Fruit fly (Drosophila melanogaster) whole organism, embryonic: Measurements from ENCODE around the gene Bem46.

Source experiments
- Adf1 ChIP-seq: fragments of 200-800 bp; sonication (Bioruptor generic); IDR thresholded peaks from 2 replicates; pipeline ENCODE4 v1.3.6; 2022; ENCODE audit warnings: missing biosample characterization, missing genetic modification characterization
- Asciz ChIP-seq: fragments of 200-800 bp; sonication (Bioruptor generic); optimal IDR thresholded peaks from 2 replicates; lab custom pipeline; 2017; ENCODE audit warnings: missing biosample characterization, mild to moderate bottlenecking, missing genetic modification characterization, missing genetic modification reagents
- CG10147 ChIP-seq: fragments of 200-800 bp; sonication (Bioruptor generic); optimal IDR thresholded peaks from 2 replicates; lab custom pipeline; 2019; ENCODE audit warnings: missing biosample characterization, mild to moderate bottlenecking, missing genetic modification characterization, moderate library complexity
- CG11504 ChIP-seq: fragments of 200-800 bp; sonication (Bioruptor generic); optimal IDR thresholded peaks from 3 replicates; lab custom pipeline; 2019; ENCODE audit warnings: missing biosample characterization, mild to moderate bottlenecking, missing genetic modification characterization, moderate library complexity
- CG13287 ChIP-seq: fragments of 200-800 bp; sonication (Bioruptor generic); IDR thresholded peaks from 2 replicates; pipeline ENCODE4 v1.3.6; 2022; ENCODE audit warnings: missing biosample characterization, missing genetic modification characterization; ENCODE audit not compliant: partially characterized antibody
- CG14014 ChIP-seq: fragments of 200-800 bp; sonication (Bioruptor generic); IDR thresholded peaks from 2 replicates; pipeline ENCODE4 v1.3.6; 2022; ENCODE audit warnings: missing biosample characterization, missing genetic modification characterization
- CG14965 ChIP-seq: fragments of 200-800 bp; sonication (Bioruptor generic); optimal IDR thresholded peaks from 2 replicates; lab custom pipeline; 2016; ENCODE audit warnings: missing biosample characterization, missing genetic modification characterization, borderline replicate concordance
- CG17359 ChIP-seq: fragments of 200-800 bp; sonication (Bioruptor generic); optimal IDR thresholded peaks from 3 replicates; lab custom pipeline; 2018; ENCODE audit warnings: missing biosample characterization, mild to moderate bottlenecking, missing genetic modification characterization, moderate library complexity
- CG17912 ChIP-seq: fragments of 200-800 bp; sonication (Bioruptor generic); optimal IDR thresholded peaks from 2 replicates; lab custom pipeline; 2018; ENCODE audit warnings: missing biosample characterization, mild to moderate bottlenecking, missing genetic modification characterization
- CG18764 ChIP-seq: fragments of 200-800 bp; sonication (Bioruptor generic); optimal IDR thresholded peaks from 3 replicates; lab custom pipeline; 2016; ENCODE audit warnings: missing biosample characterization, missing genetic modification characterization
- CG4730 ChIP-seq: fragments of 200-800 bp; sonication (Bioruptor generic); IDR thresholded peaks from 2 replicates; pipeline ENCODE4 v1.3.6; 2022; ENCODE audit warnings: missing biosample characterization, missing genetic modification characterization
- CG6175 ChIP-seq: fragments of 200-800 bp; sonication (Bioruptor generic); IDR thresholded peaks from 3 replicates; pipeline ENCODE4 v1.3.6; 2022; ENCODE audit warnings: missing biosample characterization, missing genetic modification characterization
- CG8359 ChIP-seq: fragments of 200-800 bp; sonication (Bioruptor generic); optimal IDR thresholded peaks from 2 replicates; lab custom pipeline; 2017; ENCODE audit warnings: missing biosample characterization, mild to moderate bottlenecking, missing genetic modification characterization, borderline replicate concordance
- CG8944 ChIP-seq: fragments of 200-800 bp; sonication (Bioruptor generic); optimal IDR thresholded peaks from 3 replicates; lab custom pipeline; 2016; ENCODE audit warnings: missing biosample characterization, missing genetic modification characterization
- CoRest ChIP-seq: fragments of 200-800 bp; sonication (Bioruptor generic); optimal IDR thresholded peaks from 3 replicates; lab custom pipeline; 2018; ENCODE audit warnings: missing biosample characterization, mild to moderate bottlenecking, missing genetic modification characterization, moderate library complexity
- Dip2 ChIP-seq: fragments of 200-800 bp; sonication (Bioruptor generic); IDR thresholded peaks from 2 replicates; pipeline ENCODE4 v1.3.6; 2022; ENCODE audit warnings: missing biosample characterization, missing genetic modification characterization
- ERR ChIP-seq: fragments of 200-800 bp; sonication (Bioruptor generic); optimal IDR thresholded peaks from 2 replicates; lab custom pipeline; 2016; ENCODE audit warnings: missing biosample characterization, missing genetic modification characterization
- Fer3 ChIP-seq: fragments of 200-800 bp; sonication (Bioruptor generic); optimal IDR thresholded peaks from 2 replicates; lab custom pipeline; 2018; ENCODE audit warnings: missing biosample characterization, mild to moderate bottlenecking, missing genetic modification characterization, moderate library complexity
- Gug ChIP-seq: fragments of 200-800 bp; sonication (Bioruptor generic); IDR thresholded peaks from 4 replicates; pipeline ENCODE4 v1.3.6; 2022; ENCODE audit warnings: missing biosample characterization, missing genetic modification characterization
- H15 ChIP-seq: fragments of 200-800 bp; sonication (Bioruptor generic); IDR thresholded peaks from 3 replicates; pipeline ENCODE4 v1.3.6; 2022; ENCODE audit warnings: missing biosample characterization, missing genetic modification characterization
- Hmx ChIP-seq: fragments of 200-800 bp; sonication (Bioruptor generic); optimal IDR thresholded peaks from 2 replicates; lab custom pipeline; 2016; ENCODE audit warnings: missing biosample characterization, missing genetic modification characterization
- Hr39 ChIP-seq: fragments of >200 bp; optimal IDR thresholded peaks from 2 replicates; lab custom pipeline; 2017
- MBD-R2 ChIP-seq: fragments of 200-800 bp; sonication (Bioruptor generic); IDR thresholded peaks from 2 replicates; pipeline ENCODE4 v1.3.6; 2022; ENCODE audit warnings: missing biosample characterization, missing genetic modification characterization
- Med ChIP-seq: fragments of 200-800 bp; sonication (Bioruptor generic); peaks from one replicate; lab custom pipeline; 2016; ENCODE audit warnings: missing biosample characterization, missing genetic modification characterization, mild to moderate bottlenecking, inconsistent platforms, moderate library complexity
- Nf-YA ChIP-seq: fragments of 200-800 bp; sonication (Bioruptor generic); IDR thresholded peaks from 2 replicates; pipeline ENCODE4 v1.3.6; 2022; ENCODE audit warnings: missing biosample characterization, missing genetic modification characterization
- Pdp1 ChIP-seq, 2 experiments: fragments of 200-800 bp; sonication (Bioruptor generic); optimal IDR thresholded peaks; 3 replicates each; lab custom pipeline; 2016; ENCODE audit warnings: missing biosample characterization in 2 of 2, missing genetic modification characterization in 2 of 2, mild to moderate bottlenecking in 1 of 2, moderate library complexity in 1 of 2
- al ChIP-seq: fragments of 200-800 bp; sonication (Bioruptor generic); IDR thresholded peaks from 2 replicates; pipeline ENCODE4 v1.3.6; 2022; ENCODE audit warnings: missing biosample characterization, missing genetic modification characterization
- amos ChIP-seq: fragments of 200-800 bp; sonication (Bioruptor generic); IDR thresholded peaks from 2 replicates; pipeline ENCODE4 v1.3.6; 2022; ENCODE audit warnings: missing biosample characterization, missing genetic modification characterization; ENCODE audit not compliant: partially characterized antibody
- ase ChIP-seq: fragments of 200-800 bp; sonication (Bioruptor generic); IDR thresholded peaks from 3 replicates; pipeline ENCODE4 v1.3.6; 2022; ENCODE audit warnings: missing biosample characterization, missing genetic modification characterization
- ato ChIP-seq: fragments of 200-800 bp; sonication (Bioruptor generic); IDR thresholded peaks from 2 replicates; pipeline ENCODE4 v1.3.6; 2022; ENCODE audit warnings: missing biosample characterization, missing genetic modification characterization; ENCODE audit not compliant: partially characterized antibody
- bigmax ChIP-seq: fragments of 200-800 bp; sonication (Bioruptor generic); optimal IDR thresholded peaks from 2 replicates; lab custom pipeline; 2018; ENCODE audit warnings: missing biosample characterization, mild to moderate bottlenecking, missing genetic modification characterization
- cas ChIP-seq: fragments of 200-800 bp; sonication (Bioruptor generic); IDR thresholded peaks from 2 replicates; pipeline ENCODE4 v1.3.6; 2022; ENCODE audit warnings: missing biosample characterization, missing genetic modification characterization
- chif ChIP-seq, 2 experiments: fragments of 200-800 bp; sonication (Bioruptor generic); optimal IDR thresholded peaks; 3 replicates each; lab custom pipeline; 2016; ENCODE audit warnings: missing biosample characterization in 2 of 2, missing genetic modification characterization in 2 of 2
- crc ChIP-seq: fragments of 200-800 bp; sonication (Bioruptor generic); optimal IDR thresholded peaks from 2 replicates; lab custom pipeline; 2016; ENCODE audit warnings: missing biosample characterization, missing genetic modification characterization
- da ChIP-seq: fragments of 200-800 bp; sonication (Bioruptor generic); optimal IDR thresholded peaks from 2 replicates; lab custom pipeline; 2016; ENCODE audit warnings: missing biosample characterization, missing genetic modification characterization
- dmrt11E ChIP-seq: fragments of 200-800 bp; sonication (Bioruptor generic); optimal IDR thresholded peaks from 3 replicates; lab custom pipeline; 2018; ENCODE audit warnings: missing biosample characterization, mild to moderate bottlenecking, missing genetic modification characterization, moderate library complexity
- gem ChIP-seq: fragments of 200-800 bp; sonication (Bioruptor generic); optimal IDR thresholded peaks from 2 replicates; lab custom pipeline; 2019; ENCODE audit warnings: missing biosample characterization, mild to moderate bottlenecking, missing genetic modification characterization, moderate library complexity
- gfzf ChIP-seq: fragments of 200-800 bp; sonication (Bioruptor generic); optimal IDR thresholded peaks from 2 replicates; lab custom pipeline; 2016; ENCODE audit warnings: missing biosample characterization, mild to moderate bottlenecking, missing genetic modification characterization, moderate library complexity
- hkb ChIP-seq, 2 experiments: fragments of 200-800 bp in 1 of 2; fragments of >200 bp in 1 of 2; sonication (Bioruptor generic) in 1 of 2; IDR thresholded peaks in 1 of 2; optimal IDR thresholded peaks in 1 of 2; 2 replicates each; pipeline versions ENCODE4 v1.3.6 to Lab custom; 2017 to 2022; ENCODE audit warnings: missing biosample characterization in 1 of 2, missing genetic modification characterization in 1 of 2
- lmd ChIP-seq: fragments of 200-800 bp; sonication (Bioruptor generic); IDR thresholded peaks from 2 replicates; pipeline ENCODE4 v1.3.6; 2022; ENCODE audit warnings: missing biosample characterization, missing genetic modification characterization
- lola ChIP-seq, 3 experiments: fragments of >200 bp in 2 of 3; fragments of 200-800 bp in 1 of 3; sonication (Bioruptor generic) in 1 of 3; optimal IDR thresholded peaks; 2 replicates each; lab custom pipeline; 2017 to 2019; ENCODE audit warnings: missing biosample characterization in 3 of 3, missing genetic modification characterization in 3 of 3, mild to moderate bottlenecking in 1 of 3, moderate library complexity in 1 of 3
- pfk ChIP-seq: fragments of 200-800 bp; sonication (Bioruptor generic); optimal IDR thresholded peaks from 2 replicates; lab custom pipeline; 2018; ENCODE audit warnings: missing biosample characterization, mild to moderate bottlenecking, missing genetic modification characterization, moderate library complexity
- pros ChIP-seq: fragments of 200-800 bp; sonication (Bioruptor generic); optimal IDR thresholded peaks from 3 replicates; lab custom pipeline; 2019; ENCODE audit warnings: missing biosample characterization, mild to moderate bottlenecking, missing genetic modification characterization, moderate library complexity
- psq ChIP-seq: fragments of 200-800 bp; sonication (Bioruptor generic); optimal IDR thresholded peaks from 2 replicates; lab custom pipeline; 2017; ENCODE audit warnings: missing biosample characterization, missing genetic modification characterization
- pzg ChIP-seq: fragments of 200-800 bp; sonication (Bioruptor generic); optimal IDR thresholded peaks from 3 replicates; lab custom pipeline; 2018; ENCODE audit warnings: missing biosample characterization, mild to moderate bottlenecking, missing genetic modification characterization, moderate library complexity
- ranshi ChIP-seq: fragments of 200-800 bp; sonication (Bioruptor generic); IDR thresholded peaks from 2 replicates; pipeline ENCODE4 v1.3.6; 2022; ENCODE audit warnings: missing biosample characterization, missing genetic modification characterization
- sens ChIP-seq: fragments of 200-800 bp; sonication (Bioruptor generic); peaks from one replicate; lab custom pipeline; 2016; ENCODE audit warnings: missing biosample characterization, missing genetic modification characterization
- sob ChIP-seq: fragments of 200-800 bp; sonication (Bioruptor generic); IDR thresholded peaks from 2 replicates; pipeline ENCODE4 v1.3.6; 2022; ENCODE audit warnings: missing biosample characterization, missing genetic modification characterization
- stwl ChIP-seq: fragments of 200-800 bp; sonication (Bioruptor generic); optimal IDR thresholded peaks from 3 replicates; lab custom pipeline; 2018; ENCODE audit warnings: missing biosample characterization, mild to moderate bottlenecking, missing genetic modification characterization, moderate library complexity
- wek ChIP-seq: fragments of 200-800 bp; sonication (Bioruptor generic); optimal IDR thresholded peaks from 3 replicates; lab custom pipeline; 2018; ENCODE audit warnings: missing biosample characterization, mild to moderate bottlenecking, missing genetic modification characterization, moderate library complexity

Bem46 gene

DNA sequence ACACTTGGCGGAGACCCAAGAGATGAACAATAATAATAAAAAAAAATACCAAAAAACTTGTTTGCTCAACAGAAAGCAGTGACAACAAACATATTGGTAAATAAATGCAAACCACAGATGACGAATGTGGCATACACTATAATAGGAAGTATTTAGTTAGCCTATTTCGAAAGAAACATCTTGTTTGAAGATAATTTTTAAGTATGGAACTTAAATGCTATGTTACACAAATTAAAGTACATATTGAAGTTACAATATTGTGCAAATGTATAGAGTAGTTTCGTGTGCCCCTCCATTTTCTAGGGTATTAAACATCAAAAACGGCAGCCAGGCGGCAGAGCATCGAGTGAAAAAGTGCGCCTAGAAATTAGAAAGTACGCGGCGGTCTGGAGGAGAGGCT is 15.5 kb downstream of the Bem46 start (continued):
- TF ChIP-seq amos (GFP tag; lab: Robert Waterston, UW) (no peak), wek (GFP tag; lab: Kevin White, UChicago) (peak; percentile 25), H15 (0 out of 3 replicates have a peak, but pooled peaks have one; percentile 21), CG10147 (no peak), CG6175 (GFP tag; lab: Robert Waterston, UW) (no peak), CG18764 (GFP tag; lab: Kevin White, UChicago) (no peak), ase (GFP tag; lab: Robert Waterston, UW) (no peak), CG17912 (GFP tag; lab: Kevin White, UChicago) (no peak), Adf1 (no peak), CG14014 (GFP tag; lab: Robert Waterston, UW) (peak; percentile 8; the same call in 1 of the 2 replicates), CG13287 (no peak), Fer3 (peak; percentile 33), chif (GFP tag; optimal IDR thresholded peaks at IDR 0.05; lab: Kevin White, UChicago) (no peak), Hmx (no peak), al (GFP tag; lab: Robert Waterston, UW) (no peak), Hr39 (no peak), CG4730 (GFP tag; lab: Robert Waterston, UW) (no peak), ERR (GFP tag; lab: Kevin White, UChicago) (no peak), pros (GFP tag; lab: Kevin White, UChicago) (no peak), Med (GFP tag; lab: Kevin White, UChicago) (peak; percentile 80), dmrt11E (no peak), lola (GFP tag; optimal IDR thresholded peaks at IDR 0.05; lab: Kevin White, UChicago) (peak in 1 of 3 experiments; percentile 19), CG11504 (tag; lab: Kevin White, UChicago) (peak; percentile 81), Pdp1 (GFP tag; optimal IDR thresholded peaks at IDR 0.05; lab: Kevin White, UChicago) (peak in 1 of 2 experiments; percentile 19), Asciz (GFP tag; lab: Kevin White, UChicago) (peak; percentile 88), stwl (tag; lab: Kevin White, UChicago) (no peak), Nf-YA (GFP tag; lab: Robert Waterston, UW) (peak; percentile 50; the same call in 1 of the 2 replicates), gem (tag; lab: Kevin White, UChicago) (peak; percentile 76), hkb (optimal IDR thresholded peaks at IDR 0.05; lab: Kevin White, UChicago) (no peak), hkb (GFP tag; IDR thresholded peaks at IDR 0.05; lab: Robert Waterston, UW) (0 out of 2 replicates have a peak, but pooled peaks have one; percentile 55), lmd (GFP tag; lab: Robert Waterston, UW) (peak; percentile 54), pfk (no peak), CoRest (tag; lab: Kevin White, UChicago) (peak; percentile 54), Dip2 (GFP tag; lab: Robert Waterston, UW) (no peak), MBD-R2 (GFP tag; lab: Robert Waterston, UW) (no peak), bigmax (GFP tag; lab: Kevin White, UChicago) (no peak), crc (no peak), ato (no peak), ranshi (GFP tag; lab: Robert Waterston, UW) (no peak), cas (no peak), pzg (GFP tag; lab: Kevin White, UChicago) (no peak), sens (GFP tag; lab: Kevin White, UChicago) (peak; percentile 92), sob (GFP tag; lab: Robert Waterston, UW) (no peak), CG17359 (peak; percentile 80), CG8944 (GFP tag; lab: Kevin White, UChicago) (no peak), psq (GFP tag; lab: Kevin White, UChicago) (no peak), Gug (GFP tag; lab: Robert Waterston, UW) (no peak), gfzf (GFP tag; lab: Kevin White, UChicago) (no peak), CG8359 (no peak), CG14965 (GFP tag; lab: Kevin White, UChicago) (no peak), da (GFP tag; lab: Kevin White, UChicago) (no peak)
